Fruit fly (Drosophila melanogaster): ENCODE measurements around the gene CG34248.

Gene CG34248

dm6 chr3L:16257118-16257627, 13.5 kb downstream of the CG34248 start, which contains the start of gene CG13054:
TSS of gene CG13054 (minus strand) at chr3L:16257191.
- TF ChIP-seq D1 (tag; optimal IDR thresholded peaks at IDR 0.05) (no peak), rn (GFP tag; IDR thresholded peaks at IDR 0.05) (no peak), CG17806 (tag; optimal IDR thresholded peaks at IDR 0.05) (no peak), Snoo (tag; optimal IDR thresholded peaks at IDR 0.05) (no peak), CG14655 (GFP tag; optimal IDR thresholded peaks at IDR 0.05) (no peak), CG12605 (GFP tag; IDR thresholded peaks at IDR 0.05) (peak; percentile 65; the same call in 1 of the 2 replicates), Pif1A (GFP tag; optimal IDR thresholded peaks at IDR 0.05) (no peak), CG8301 (tag; optimal IDR thresholded peaks at IDR 0.05) (no peak), CG13204 (GFP tag; optimal IDR thresholded peaks at IDR 0.05) (no peak), fd96Ca (GFP tag; IDR thresholded peaks at IDR 0.05) (no peak), CG4496 (GFP tag; IDR thresholded peaks at IDR 0.05) (0 out of 3 replicates have a peak, but pooled peaks have one; percentile 48)

- no peak for TF ChIP-seq CG8159 (tag; optimal IDR thresholded peaks at IDR 0.05)
- no peak for TF ChIP-seq Snoo (tag; optimal IDR thresholded peaks at IDR 0.05)
- TF ChIP-seq Pif1A (GFP tag; optimal IDR thresholded peaks at IDR 0.05) = no peak
- TF ChIP-seq rn (GFP tag; IDR thresholded peaks at IDR 0.05) = no peak
Measured at dm6 chr3L:16252255-16252654, 18.4 kb downstream of the CG34248 start, which contains the start of gene CG13055. TSS of gene CG13055 (minus strand) at chr3L:16252355.

- TF ChIP-seq CG8159 (tag; optimal IDR thresholded peaks at IDR 0.05) = no peak
- peak; percentile 79 for TF ChIP-seq EcR (GFP tag; optimal IDR thresholded peaks at IDR 0.05)
Measured at dm6 chr3L:16241296-16241695, 29.4 kb downstream of the CG34248 start.

dm6 chr3L:16233850-16234494, 36.7 kb downstream of the CG34248 start:
- TF ChIP-seq CG12605 (GFP tag; IDR thresholded peaks at IDR 0.05) = 0 out of 2 replicates have a peak, but pooled peaks have one; percentile 45
- no peak for TF ChIP-seq Snoo (tag; optimal IDR thresholded peaks at IDR 0.05)

dm6 chr3L:16232924-16233323, 37.8 kb downstream of the CG34248 start, which contains the start of gene Hsc20:
TSS of gene Hsc20 (plus strand) at chr3L:16233127.
- no peak for TF ChIP-seq CG15710 (tag; optimal IDR thresholded peaks at IDR 0.05)
- no peak for TF ChIP-seq CG8301 (tag; optimal IDR thresholded peaks at IDR 0.05)

- TF ChIP-seq CG12605 (GFP tag; IDR thresholded peaks at IDR 0.05) = no peak
- TF ChIP-seq gl (tag; optimal IDR thresholded peaks at IDR 0.05) = no peak
- TF ChIP-seq rn (GFP tag; IDR thresholded peaks at IDR 0.05) = peak; percentile 37; the same call in 1 of the 2 replicates
- peak; percentile 10 for TF ChIP-seq CG17806 (tag; optimal IDR thresholded peaks at IDR 0.05)
- TF ChIP-seq fd96Ca (GFP tag; IDR thresholded peaks at IDR 0.05) = no peak
- TF ChIP-seq Ets98B (GFP tag; IDR thresholded peaks at IDR 0.05) = no peak
- 0 out of 3 replicates have a peak, but pooled peaks have one; percentile 21 for TF ChIP-seq CG4496 (GFP tag; IDR thresholded peaks at IDR 0.05)
- TF ChIP-seq CG13204 (GFP tag; optimal IDR thresholded peaks at IDR 0.05) = no peak
- peak; percentile 3 for TF ChIP-seq Snoo (tag; optimal IDR thresholded peaks at IDR 0.05)
- TF ChIP-seq CG34367 (tag; optimal IDR thresholded peaks at IDR 0.05) = no peak
- TF ChIP-seq CG15710 (tag; optimal IDR thresholded peaks at IDR 0.05) = peak; percentile 12
- TF ChIP-seq CG32121 (GFP tag; IDR thresholded peaks at IDR 0.05) = no peak
- no peak for TF ChIP-seq Pif1A (GFP tag; optimal IDR thresholded peaks at IDR 0.05)
- no peak for TF ChIP-seq CG10348 (GFP tag; IDR thresholded peaks at IDR 0.05)
- TF ChIP-seq Pif1B (GFP tag; optimal IDR thresholded peaks at IDR 0.05) = no peak
- no peak for TF ChIP-seq CG14655 (GFP tag; optimal IDR thresholded peaks at IDR 0.05)
- TF ChIP-seq CG8301 (tag; optimal IDR thresholded peaks at IDR 0.05) = no peak
- TF ChIP-seq EcR (GFP tag; optimal IDR thresholded peaks at IDR 0.05) = no peak
- peak; percentile 48 for TF ChIP-seq CG8159 (tag; optimal IDR thresholded peaks at IDR 0.05)
- TF ChIP-seq D1 (tag; optimal IDR thresholded peaks at IDR 0.05) = peak; percentile 56
- peak; percentile 15 for TF ChIP-seq CG9948 (tag; optimal IDR thresholded peaks at IDR 0.05)
Measured at dm6 chr3L:16231857-16232256, 38.8 kb downstream of the CG34248 start, which contains the start of the genes PDCD-5 and MED10. TSS of gene PDCD-5 (minus strand) at chr3L:16232038. TSS of gene MED10 (plus strand) at chr3L:16232084.

- TF ChIP-seq Ets98B (GFP tag; IDR thresholded peaks at IDR 0.05) (peak; percentile 86), Snoo (tag; optimal IDR thresholded peaks at IDR 0.05) (peak; percentile 79), D1 (tag; optimal IDR thresholded peaks at IDR 0.05) (peak; percentile 86), CG34367 (tag; optimal IDR thresholded peaks at IDR 0.05) (peak; percentile 73), Pif1B (GFP tag; optimal IDR thresholded peaks at IDR 0.05) (peak; percentile 62), CG17806 (tag; optimal IDR thresholded peaks at IDR 0.05) (peak; percentile 83), CG8301 (tag; optimal IDR thresholded peaks at IDR 0.05) (peak; percentile 64), CG4496 (GFP tag; IDR thresholded peaks at IDR 0.05) (peak; percentile 94), fd96Ca (GFP tag; IDR thresholded peaks at IDR 0.05) (peak; percentile 77), CG15710 (tag; optimal IDR thresholded peaks at IDR 0.05) (peak; percentile 88), CG8159 (tag; optimal IDR thresholded peaks at IDR 0.05) (peak; percentile 90), CG9948 (tag; optimal IDR thresholded peaks at IDR 0.05) (peak; percentile 87), CG32121 (GFP tag; IDR thresholded peaks at IDR 0.05) (peak; percentile 89), Pif1A (GFP tag; optimal IDR thresholded peaks at IDR 0.05) (no peak), CG14655 (GFP tag; optimal IDR thresholded peaks at IDR 0.05) (peak; percentile 81), CG10348 (GFP tag; IDR thresholded peaks at IDR 0.05) (no peak), CG13204 (GFP tag; optimal IDR thresholded peaks at IDR 0.05) (no peak), gl (tag; optimal IDR thresholded peaks at IDR 0.05) (no peak), CG12605 (GFP tag; IDR thresholded peaks at IDR 0.05) (peak; percentile 78), rn (GFP tag; IDR thresholded peaks at IDR 0.05) (peak; percentile 81), EcR (GFP tag; optimal IDR thresholded peaks at IDR 0.05) (no peak)
Measured at dm6 chr3L:16228659-16229205, 42.0 kb downstream of the CG34248 start, which contains the start of gene Tmx3. TSS of gene Tmx3 (plus strand) at chr3L:16229100.

Data from whole organism, pupa.